Worm (Caenorhabditis elegans): Measurements from ENCODE around the gene hsb-1.

DNA sequence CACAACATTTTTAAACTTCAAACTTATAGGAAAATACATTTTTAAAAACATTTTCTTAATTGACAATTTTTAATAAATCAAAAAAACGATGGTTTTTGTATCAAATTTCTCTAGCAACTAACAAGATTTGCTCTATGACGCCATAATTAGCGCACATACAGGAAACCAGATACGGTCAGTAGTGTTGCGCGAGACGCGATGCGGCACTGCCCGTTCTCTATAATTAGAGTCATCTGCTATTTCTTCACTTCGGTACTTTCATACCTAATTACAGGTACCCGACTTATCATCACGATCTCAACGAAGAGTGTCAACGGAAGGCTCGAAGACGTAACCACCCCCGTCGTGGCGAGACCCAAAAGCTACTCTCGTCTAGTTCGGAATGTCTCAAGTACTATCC is 22.4 kb downstream of the hsb-1 start:
- TF ChIP-seq ztf-11 (tag; optimal IDR thresholded peaks at IDR 0.05), result no peak
- no peak for TF ChIP-seq ztf-4 (tag; optimal IDR thresholded peaks at IDR 0.05)
- TF ChIP-seq egl-27 (tag; optimal IDR thresholded peaks at IDR 0.05), result no peak
- TF ChIP-seq dmd-4 (tag; optimal IDR thresholded peaks at IDR 0.05), result no peak
- TF ChIP-seq ceh-82 (tag; optimal IDR thresholded peaks at IDR 0.05), result no peak
- no peak for TF ChIP-seq ceh-16 (tag; optimal IDR thresholded peaks at IDR 0.05)
- no peak for TF ChIP-seq F13H6.1 (tag; optimal IDR thresholded peaks at IDR 0.05)
